Worm (Caenorhabditis elegans) whole organism, L4/young adult: Measurements from ENCODE around the gene mup-2.

ENCODE experiments used
- W03F9.2 ChIP-seq: fragments of 150-350 bp; optimal IDR thresholded peaks from 2 replicates; lab custom pipeline; 2014; ENCODE audit warnings: missing biosample characterization, missing genetic modification characterization
- dao-5 ChIP-seq: sonication (generic microtip); optimal IDR thresholded peaks from 2 replicates; lab custom pipeline; 2016; ENCODE audit warnings: missing genotype, missing genetic modification characterization, moderate library complexity, missing compliant biosample characterization
- him-1 ChIP-seq: sonication (generic microtip); optimal IDR thresholded peaks from 2 replicates; lab custom pipeline; 2016; ENCODE audit warnings: missing genotype, missing genetic modification reagents, missing genetic modification characterization, missing compliant biosample characterization

Gene mup-2

DNA sequence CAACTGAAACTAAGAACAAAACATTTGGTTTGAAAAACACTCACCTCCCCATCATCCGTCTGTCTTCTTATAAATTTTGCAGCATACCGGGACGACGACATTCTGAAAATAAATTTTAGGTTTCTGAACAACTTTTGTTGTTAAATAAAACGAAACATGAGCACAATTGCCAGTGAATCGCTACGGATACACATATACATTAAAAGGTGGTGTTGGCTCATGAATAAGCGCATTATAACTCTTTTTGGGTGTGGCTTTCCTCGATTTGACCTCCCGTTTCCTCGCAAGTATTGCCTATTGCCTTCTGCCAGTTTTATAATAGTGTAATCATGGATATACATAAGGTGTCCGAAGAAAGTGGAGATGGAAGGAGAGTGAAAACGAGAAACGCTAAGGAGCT lies 18.5 kb downstream of the mup-2 start, which contains the start of gene igcm-2:
igcm-2 (minus strand) TSS at position 101 of the 400 bp plus-strand sequence.
- no peak for TF ChIP-seq W03F9.2 (tag; lab: Kevin White, UChicago)
- TF ChIP-seq him-1 (tag; lab: Kevin White, UChicago), result no peak
- TF ChIP-seq dao-5 (tag; lab: Kevin White, UChicago), result no peak

- no peak for TF ChIP-seq dao-5 (tag; lab: Kevin White, UChicago)
- TF ChIP-seq him-1 (tag; lab: Kevin White, UChicago), result no peak
- TF ChIP-seq W03F9.2 (tag; lab: Kevin White, UChicago), result no peak
These were observed 21.4 kb downstream of the mup-2 start for ce11 chrX:6388639-6389038.

DNA sequence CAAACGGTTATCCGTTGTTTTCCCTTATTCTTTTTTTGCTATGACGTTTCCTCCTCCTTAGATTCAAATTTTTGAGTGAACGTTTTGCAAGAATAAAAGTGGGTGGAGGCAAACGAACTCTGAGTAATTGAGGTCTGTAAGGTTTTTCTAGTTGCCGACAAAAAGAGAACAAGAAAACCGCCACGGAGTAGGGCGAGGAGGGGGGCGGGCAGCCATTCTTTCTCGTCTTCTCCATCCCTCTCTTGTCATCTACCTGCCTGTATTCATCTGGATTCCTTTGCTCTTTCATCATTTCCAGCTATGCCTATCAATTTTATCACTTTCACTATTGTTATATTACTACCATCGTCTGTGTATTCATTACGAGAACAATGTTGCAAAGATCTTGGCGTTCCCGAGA lies 24.8 kb downstream of the mup-2 start, which contains the start of gene igdb-3:
igdb-3 (plus strand) TSS at position 301 of the 400 bp plus-strand sequence.
- TF ChIP-seq dao-5 (tag; lab: Kevin White, UChicago) (no peak), W03F9.2 (tag; lab: Kevin White, UChicago) (no peak), him-1 (tag; lab: Kevin White, UChicago) (no peak)

- TF ChIP-seq W03F9.2 (tag; lab: Kevin White, UChicago), result no peak
- no peak for TF ChIP-seq him-1 (tag; lab: Kevin White, UChicago)
- TF ChIP-seq dao-5 (tag; lab: Kevin White, UChicago), result no peak
These were observed 25.5 kb downstream of the mup-2 start for ce11 chrX:6384537-6384936.

DNA sequence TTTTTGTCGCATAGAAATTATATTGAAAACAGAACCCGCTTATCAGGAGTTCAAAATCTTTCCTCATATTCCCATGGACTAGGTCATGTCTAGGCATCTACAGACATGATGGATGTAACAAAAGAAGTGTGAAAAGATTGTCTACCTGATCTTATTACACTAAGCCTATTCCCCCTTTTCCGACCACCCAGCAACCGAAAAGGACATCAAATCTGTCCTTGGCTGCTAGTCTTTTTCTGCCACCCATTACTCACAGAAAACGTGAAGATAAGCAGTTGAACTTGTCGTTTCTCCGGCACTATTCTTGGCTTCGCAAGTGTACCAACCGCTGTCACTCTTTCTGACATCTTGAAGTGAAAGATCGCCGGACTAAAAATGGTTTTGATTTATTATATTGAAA lies 27.1 kb downstream of the mup-2 start:
- TF ChIP-seq W03F9.2 (tag; lab: Kevin White, UChicago), result no peak
- TF ChIP-seq him-1 (tag; lab: Kevin White, UChicago), result no peak
- TF ChIP-seq dao-5 (tag; lab: Kevin White, UChicago), result no peak

ce11 chrX:6378363-6378762 lies 31.7 kb downstream of the mup-2 start:
- no peak for TF ChIP-seq dao-5 (tag; lab: Kevin White, UChicago)
- TF ChIP-seq him-1 (tag; lab: Kevin White, UChicago), result peak; percentile 47
- TF ChIP-seq W03F9.2 (tag; lab: Kevin White, UChicago), result no peak

DNA sequence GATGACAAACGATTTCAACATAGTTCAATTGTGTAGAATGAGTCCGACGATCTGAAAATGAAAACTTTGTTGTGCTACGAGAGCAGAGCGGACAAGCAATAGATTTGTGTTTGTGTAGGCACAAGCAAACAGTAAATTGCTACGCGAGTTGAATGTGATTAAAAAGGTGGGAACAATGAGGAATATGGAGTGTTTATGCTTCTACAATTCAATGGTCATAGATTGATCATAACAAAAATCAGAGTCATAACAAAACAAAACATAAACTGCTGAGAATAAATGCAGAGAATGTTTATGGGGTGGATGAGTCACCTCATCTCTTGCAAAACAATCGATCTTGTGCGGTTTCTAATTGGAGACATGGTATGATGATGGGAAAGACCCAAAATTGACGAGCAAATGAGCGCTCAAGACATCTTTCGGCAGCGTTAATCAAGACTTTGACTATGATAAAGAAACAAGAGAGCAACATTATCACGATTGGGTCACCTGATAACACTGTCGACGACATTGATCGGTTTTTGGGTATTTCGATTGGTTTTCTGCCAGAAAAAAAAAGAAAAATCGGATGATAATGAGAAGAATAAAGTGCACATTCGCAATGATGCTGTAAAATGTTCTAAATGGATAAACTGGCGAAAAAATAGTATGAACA lies 32.3 kb downstream of the mup-2 start, which contains the start of gene lmp-1:
lmp-1 (minus strand) TSS at position 51 of the 655 bp plus-strand sequence.
- no peak for TF ChIP-seq him-1 (tag; lab: Kevin White, UChicago)
- TF ChIP-seq dao-5 (tag; lab: Kevin White, UChicago), result no peak
- no peak for TF ChIP-seq W03F9.2 (tag; lab: Kevin White, UChicago)

DNA sequence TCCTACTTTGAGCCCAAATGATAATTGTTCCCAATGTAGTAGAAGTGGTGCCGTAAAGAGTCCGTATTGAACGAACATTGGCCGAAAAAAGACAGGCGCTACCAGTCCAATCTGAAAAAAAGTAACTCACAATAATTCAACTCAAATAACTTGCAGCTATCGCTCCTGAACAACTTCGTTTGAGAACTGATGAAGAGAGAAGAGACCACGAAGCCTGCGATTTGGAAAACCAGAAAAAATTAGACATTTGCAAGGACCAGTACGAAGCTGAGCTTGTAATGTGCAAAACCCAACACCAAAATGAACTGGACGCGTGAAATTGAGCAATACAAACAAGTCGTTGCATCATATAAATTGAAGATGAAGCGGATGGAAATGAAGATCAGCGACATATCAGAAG lies 35.6 kb downstream of the mup-2 start, which contains the start of gene C03B1.1:
C03B1.1 (plus strand) TSS at position 301 of the 400 bp plus-strand sequence.
- TF ChIP-seq him-1 (tag; lab: Kevin White, UChicago) (no peak), W03F9.2 (tag; lab: Kevin White, UChicago) (no peak)

DNA sequence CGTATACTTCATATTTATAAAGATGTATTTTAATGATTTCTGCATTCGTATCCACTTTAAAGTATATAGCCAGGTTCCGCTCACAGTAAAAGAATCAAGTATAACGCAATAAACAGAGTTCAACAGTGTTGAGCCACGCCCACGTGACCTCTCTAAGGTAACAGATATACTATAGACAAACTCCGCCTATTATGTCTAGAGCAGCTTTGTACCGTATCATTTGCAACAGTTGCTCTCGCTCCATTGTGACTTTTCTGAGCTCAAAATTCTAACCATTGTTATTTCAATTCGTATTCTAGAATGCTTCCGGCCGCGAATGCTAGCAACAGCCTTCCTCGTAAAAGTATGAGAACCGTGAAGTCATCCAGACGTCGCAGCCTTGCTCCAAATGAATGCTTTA lies 36.7 kb downstream of the mup-2 start, which contains the start of gene C03B1.17:
C03B1.17 (plus strand) TSS at position 301 of the 400 bp plus-strand sequence.
- TF ChIP-seq him-1 (tag; lab: Kevin White, UChicago), result no peak
- TF ChIP-seq dao-5 (tag; lab: Kevin White, UChicago), result no peak
- TF ChIP-seq W03F9.2 (tag; lab: Kevin White, UChicago), result no peak

DNA sequence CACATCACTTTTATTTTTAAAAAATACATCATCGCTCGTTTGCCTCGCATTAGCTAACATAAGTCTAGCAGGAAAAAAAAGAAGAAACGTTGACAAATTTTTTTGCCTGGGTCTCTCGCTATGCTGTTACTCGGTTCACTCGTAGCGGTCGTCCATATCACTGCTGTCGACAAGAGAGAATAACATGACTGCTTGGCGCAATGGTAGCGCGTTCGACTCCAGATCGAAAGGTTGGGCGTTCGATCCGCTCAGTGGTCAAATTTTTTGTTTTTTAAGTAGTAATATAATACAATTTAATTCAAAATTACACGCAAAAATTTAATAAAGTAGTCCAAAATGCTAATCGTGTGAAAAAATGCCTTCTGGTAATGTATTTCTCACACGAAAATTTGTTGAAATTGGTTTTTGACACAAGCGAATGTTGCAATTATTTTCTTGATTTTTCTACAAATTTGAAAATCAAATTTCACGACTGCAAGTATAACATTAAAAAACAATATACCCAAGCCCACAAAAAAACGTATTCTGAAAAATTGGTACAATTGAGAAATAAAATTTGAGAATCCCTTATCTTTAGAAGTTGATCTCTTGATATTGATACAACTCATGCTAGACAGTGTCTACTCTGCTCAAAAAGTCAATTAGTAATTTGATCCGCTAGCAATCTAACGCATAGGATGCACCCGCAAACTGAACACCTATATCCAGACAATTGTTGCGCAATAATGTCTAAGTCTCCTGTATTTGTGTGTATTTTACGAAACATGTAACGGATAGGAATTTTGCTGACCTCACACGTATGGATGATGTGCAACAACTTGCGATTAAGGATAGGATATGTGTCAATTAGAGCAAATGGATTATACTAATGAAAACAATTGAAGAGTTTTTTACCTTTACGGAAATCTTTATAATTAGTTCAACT lies 38.6 kb downstream of the mup-2 start:
- TF ChIP-seq dao-5 (tag; lab: Kevin White, UChicago), result peak; percentile 64
- no peak for TF ChIP-seq him-1 (tag; lab: Kevin White, UChicago)
- peak; percentile 3 for TF ChIP-seq W03F9.2 (tag; lab: Kevin White, UChicago)

ce11 chrX:6369717-6370116 lies 40.3 kb downstream of the mup-2 start, which contains the start of gene C03B1.2:
TSS of gene C03B1.2 (plus strand) at chrX:6370017.
- no peak for TF ChIP-seq W03F9.2 (tag; lab: Kevin White, UChicago)
- no peak for TF ChIP-seq dao-5 (tag; lab: Kevin White, UChicago)
- TF ChIP-seq him-1 (tag; lab: Kevin White, UChicago), result no peak

ce11 chrX:6365715-6366114 lies 44.3 kb downstream of the mup-2 start, which contains the start of gene C03B1.3:
TSS of gene C03B1.3 (plus strand) at chrX:6366015.
- no peak for TF ChIP-seq him-1 (tag; lab: Kevin White, UChicago)
- TF ChIP-seq W03F9.2 (tag; lab: Kevin White, UChicago), result no peak
- no peak for TF ChIP-seq dao-5 (tag; lab: Kevin White, UChicago)

- TF ChIP-seq dao-5 (tag; lab: Kevin White, UChicago) (no peak), W03F9.2 (tag; lab: Kevin White, UChicago) (no peak), him-1 (tag; lab: Kevin White, UChicago) (no peak)
These were observed 45.8 kb downstream of the mup-2 start, which contains the start of gene C03B1.4 for ce11 chrX:6364196-6364595. TSS of gene C03B1.4 (plus strand) at chrX:6364496.
